Worm (Caenorhabditis elegans): ENCODE results near the gene baf-1.

baf-1 gene

ce11 chrIII:9462785-9463467 lies 4.3 kb upstream of the baf-1 start (continued):
- TF ChIP-seq ceh-91 (GFP tag; IDR thresholded peaks at IDR 0.05): no peak
- peak; percentile 27 for TF ChIP-seq unc-130 (GFP tag; optimal IDR thresholded peaks at IDR 0.05)
- TF ChIP-seq dpl-1 (GFP tag; optimal IDR thresholded peaks at IDR 0.05): no peak
- no peak for TF ChIP-seq rec-8 (tag; optimal IDR thresholded peaks at IDR 0.05)
- peak; percentile 41; the same call in 1 of the 2 replicates for TF ChIP-seq madf-6 (GFP tag; IDR thresholded peaks at IDR 0.05)
- TF ChIP-seq F52B5.7 (tag; optimal IDR thresholded peaks at IDR 0.05): no peak
- TF ChIP-seq tlf-1 (GFP tag; optimal IDR thresholded peaks at IDR 0.05): peak; percentile 30
- peak; percentile 37 for TF ChIP-seq repo-1 (tag; optimal IDR thresholded peaks at IDR 0.05)
- peak; percentile 20 for TF ChIP-seq B0035.1 (tag; optimal IDR thresholded peaks at IDR 0.05)
- no peak for TF ChIP-seq F55B11.4 (tag; optimal IDR thresholded peaks at IDR 0.05; ENCODE audit: borderline replicate concordance, insufficient read depth)
- TF ChIP-seq rpc-1 (optimal IDR thresholded peaks at IDR 0.05): no peak
- no peak for TF ChIP-seq rpc-1 (tag; optimal IDR thresholded peaks at IDR 0.05)
- 0 out of 2 replicates have a peak, but pooled peaks have one; percentile 20 for TF ChIP-seq mcd-1 (GFP tag; IDR thresholded peaks at IDR 0.05)
- TF ChIP-seq lin-26 (GFP tag; IDR thresholded peaks at IDR 0.05): no peak
- TF ChIP-seq snpc-4 (GFP tag; optimal IDR thresholded peaks at IDR 0.05): no peak
- peak in 1 of 4 experiments; percentile 40 for TF ChIP-seq snpc-4 (tag; optimal IDR thresholded peaks at IDR 0.05)
- TF ChIP-seq ceh-27 (GFP tag; optimal IDR thresholded peaks at IDR 0.05): no peak
- TF ChIP-seq Y95B8A.8 (GFP tag; IDR thresholded peaks at IDR 0.05): peak; percentile 75
- TF ChIP-seq hlh-26 (GFP tag; conservative IDR thresholded peaks at IDR 0.05): no peak
- TF ChIP-seq F49E8.2 (tag; optimal IDR thresholded peaks at IDR 0.05; ENCODE audit: insufficient read depth): peak; percentile 58
- peak; percentile 77 for TF ChIP-seq athp-1 (tag; optimal IDR thresholded peaks at IDR 0.05)

DNA sequence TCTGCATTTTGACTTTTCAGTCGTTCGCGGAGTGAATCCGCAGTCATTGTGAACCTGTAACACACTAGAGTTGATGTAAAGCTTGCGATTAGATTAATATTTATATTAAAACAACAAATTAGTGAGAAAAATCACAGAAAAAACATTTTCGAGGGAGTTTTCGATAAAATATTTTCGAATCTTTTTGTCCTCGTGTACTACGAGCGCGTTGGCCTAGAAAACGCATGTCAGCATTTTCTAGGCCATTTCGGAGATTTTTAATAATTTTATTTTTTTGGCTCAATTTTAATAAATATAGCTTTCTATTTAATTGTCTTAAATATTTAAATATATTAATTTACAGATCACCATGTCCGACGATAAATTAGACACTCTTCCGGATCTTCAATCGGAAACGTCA lies 1.8 kb upstream of the baf-1 start, which contains the start of gene B0464.9:
B0464.9 (plus strand) TSS at position 344 of the 400 bp plus-strand sequence.
- TF ChIP-seq lin-35 (GFP tag; optimal IDR thresholded peaks at IDR 0.05) (peak in 1 of 3 experiments; percentile 45), Y79H2A.3 (GFP tag; conservative IDR thresholded peaks at IDR 0.05) (no peak), nfya-2 (GFP tag; IDR thresholded peaks at IDR 0.05) (no peak), F10E7.11 (tag; optimal IDR thresholded peaks at IDR 0.05) (no peak), aptf-3 (GFP tag; IDR thresholded peaks at IDR 0.05) (no peak), B0336.3 (GFP tag; IDR thresholded peaks at IDR 0.05) (no peak), hsf-1 (GFP tag; IDR thresholded peaks at IDR 0.05) (no peak), egl-44 (GFP tag; IDR thresholded peaks at IDR 0.05) (no peak), F22D6.2 (tag; optimal IDR thresholded peaks at IDR 0.05) (peak; percentile 21), mcd-1 (GFP tag; IDR thresholded peaks at IDR 0.05) (peak; percentile 75), lsl-1 (GFP tag; optimal IDR thresholded peaks at IDR 0.05) (peak; percentile 24), hmg-20 (GFP tag; IDR thresholded peaks at IDR 0.05) (no peak), him-1 (tag; optimal IDR thresholded peaks at IDR 0.05) (no peak), zfh-2 (GFP tag; conservative IDR thresholded peaks at IDR 0.05) (no peak), hrde-1 (tag; optimal IDR thresholded peaks at IDR 0.05; ENCODE audit: borderline replicate concordance) (peak; percentile 9), F57A8.1 (GFP tag; optimal IDR thresholded peaks at IDR 0.05) (no peak), snpc-4 (GFP tag; optimal IDR thresholded peaks at IDR 0.05) (no peak), snpc-4 (tag; optimal IDR thresholded peaks at IDR 0.05) (peak in 1 of 4 experiments; percentile 36), akir-1 (GFP tag; optimal IDR thresholded peaks at IDR 0.05) (no peak), ztf-6 (GFP tag; IDR thresholded peaks at IDR 0.05) (no peak), madf-8 (GFP tag; conservative IDR thresholded peaks at IDR 0.05) (no peak), ZK185.1 (tag; optimal IDR thresholded peaks at IDR 0.05; ENCODE audit: poor library complexity, severe bottlenecking) (peak; percentile 84), lsy-27 (tag; optimal IDR thresholded peaks at IDR 0.05; ENCODE audit: borderline replicate concordance, insufficient read depth) (no peak), C17E4.6 (GFP tag; IDR thresholded peaks at IDR 0.05) (no peak), athp-1 (tag; optimal IDR thresholded peaks at IDR 0.05) (no peak), nhr-80 (tag; optimal IDR thresholded peaks at IDR 0.05) (no peak), bed-2 (GFP tag; IDR thresholded peaks at IDR 0.05) (no peak), let-526 (GFP tag; IDR thresholded peaks at IDR 0.05) (no peak), B0035.1 (tag; optimal IDR thresholded peaks at IDR 0.05) (no peak), sea-2 (GFP tag; IDR thresholded peaks at IDR 0.05) (no peak), mxl-1 (tag; optimal IDR thresholded peaks at IDR 0.05) (no peak)
